Fruit fly (Drosophila melanogaster) S2 (cell line): Measurements from ENCODE around the gene CG34241.

Source experiments
- CG8478 ChIP-seq: fragments of >200 bp; optimal IDR thresholded peaks from 2 replicates; lab custom pipeline; 2018
- CTCF ChIP-seq, 2 experiments: fragments of >200 bp; optimal IDR thresholded peaks; 2 replicates each; lab custom pipeline; 2018

dm6 chr3L:12088326-12088725, 39.5 kb upstream of the CG34241 start, which contains the start of gene CG17154:
- TF ChIP-seq CG8478: no peak
- no peak for TF ChIP-seq CTCF (optimal IDR thresholded peaks at IDR 0.05; lab: Kevin White, UChicago)
